Fruit fly (Drosophila melanogaster): ENCODE measurements around the gene Hacd2.

- TF ChIP-seq rgr (GFP tag; optimal IDR thresholded peaks at IDR 0.05) (no peak), fru (GFP tag; optimal IDR thresholded peaks at IDR 0.05) (peak; percentile 28), usp (GFP tag; optimal IDR thresholded peaks at IDR 0.05) (no peak), ey (GFP tag; optimal IDR thresholded peaks at IDR 0.05) (no peak)
Observed at dm6 chr2L:13434795-13435634, 10.4 kb downstream of the Hacd2 start, which contains the start of gene Tehao.
